Worm (Caenorhabditis elegans): Measurements from ENCODE around the gene chil-21.
A peak's percentile ranks its signal among the peaks of the same experiment; 100 is the strongest.
"Not testable (repeated sequence)": the region's sequence is repeated elsewhere in the genome, so short reads cannot be mapped to it uniquely, and the experiment has no call there.

Gene chil-21

DNA sequence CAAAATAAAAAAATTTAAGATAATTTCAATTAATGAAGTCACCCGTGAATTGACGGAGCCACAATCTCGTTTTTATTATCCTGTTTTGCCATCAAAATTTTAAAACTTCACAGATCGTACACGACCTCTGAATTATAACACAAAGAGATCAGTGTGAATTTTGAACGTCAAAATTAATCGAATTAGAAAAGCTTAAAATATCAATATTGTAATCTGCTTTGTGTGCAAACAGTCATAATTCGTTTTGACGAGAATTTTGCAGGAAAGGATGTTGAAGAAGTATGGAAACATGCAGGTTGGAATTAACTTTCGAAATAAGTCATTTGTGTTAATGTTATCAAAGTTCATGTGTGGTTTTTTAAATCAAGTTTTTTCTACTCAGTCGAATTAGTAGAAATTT lies at the start of gene chil-21:
chil-21 (minus strand) TSS at position 101 of the 400 bp plus-strand sequence.
- TF ChIP-seq ets-7, F13C5.2, aly-1 (tag; optimal IDR thresholded peaks at IDR 0.05): not testable (repeated sequence)

DNA sequence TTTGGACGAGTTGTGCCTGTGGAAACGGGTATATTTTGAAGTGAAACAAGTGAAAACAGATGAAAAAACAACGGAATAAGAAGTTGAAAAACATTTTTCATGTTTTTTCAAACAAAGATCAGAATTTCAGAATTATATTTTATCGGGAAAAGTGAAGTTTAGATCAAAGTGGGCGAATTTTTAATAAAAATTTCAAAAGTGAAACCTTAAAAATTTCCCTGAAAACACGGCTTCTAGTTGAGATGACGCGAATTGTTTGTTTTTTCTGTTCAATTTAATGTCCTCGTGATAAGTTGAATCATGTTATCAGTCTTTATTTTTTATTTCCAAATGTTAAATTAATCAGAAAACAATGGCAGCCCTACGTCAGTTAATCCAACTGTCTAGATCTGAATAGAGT lies 45.4 kb upstream of the chil-21 start, which contains the start of gene gcy-3:
gcy-3 (minus strand) TSS at position 101 of the 400 bp plus-strand sequence.
- TF ChIP-seq aly-1 (tag; optimal IDR thresholded peaks at IDR 0.05) (no peak), hmbx-1 (tag; optimal IDR thresholded peaks at IDR 0.05) (no peak), scrt-1 (GFP tag; IDR thresholded peaks at IDR 0.05) (no peak), tbx-37 (GFP tag; conservative IDR thresholded peaks at IDR 0.05) (no peak)

DNA sequence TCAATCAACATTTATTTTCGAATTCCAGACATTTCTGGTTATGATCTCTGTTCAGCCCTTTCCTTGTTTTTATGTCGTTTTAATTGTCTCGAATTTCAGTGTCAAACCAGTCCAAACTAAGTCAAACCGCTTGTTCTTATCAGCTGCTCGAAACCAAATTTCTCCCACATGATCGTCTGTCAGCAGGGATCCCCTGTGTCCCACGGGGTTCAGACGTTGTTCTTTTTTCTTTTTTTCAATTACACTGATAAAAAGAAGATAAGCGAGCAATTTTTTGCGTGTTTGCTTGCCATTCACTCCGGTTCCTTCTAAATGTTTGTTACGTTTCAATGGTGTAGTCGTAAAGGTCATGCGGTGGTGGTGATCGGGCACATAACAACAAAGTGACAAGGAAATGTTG lies 40.2 kb upstream of the chil-21 start:
- TF ChIP-seq hmbx-1 (tag; optimal IDR thresholded peaks at IDR 0.05) (no peak), tbx-11 (GFP tag; IDR thresholded peaks at IDR 0.05) (no peak), tra-4 (tag; optimal IDR thresholded peaks at IDR 0.05) (no peak), tbx-37 (GFP tag; conservative IDR thresholded peaks at IDR 0.05) (no peak), ceh-36 (tag; optimal IDR thresholded peaks at IDR 0.05) (no peak), flt-1 (GFP tag; IDR thresholded peaks at IDR 0.05) (no peak), aly-1 (tag; optimal IDR thresholded peaks at IDR 0.05) (no peak), hnd-1 (tag; optimal IDR thresholded peaks at IDR 0.05) (no peak), sea-1 (GFP tag; conservative IDR thresholded peaks at IDR 0.05) (no peak), B0310.2 (tag; optimal IDR thresholded peaks at IDR 0.05) (no peak), ama-1 (optimal IDR thresholded peaks at IDR 0.05) (no peak), F13C5.2 (tag; optimal IDR thresholded peaks at IDR 0.05) (no peak), hmg-4 (GFP tag; optimal IDR thresholded peaks at IDR 0.05) (no peak), ets-7 (tag; optimal IDR thresholded peaks at IDR 0.05) (no peak), scrt-1 (GFP tag; IDR thresholded peaks at IDR 0.05) (no peak)

DNA sequence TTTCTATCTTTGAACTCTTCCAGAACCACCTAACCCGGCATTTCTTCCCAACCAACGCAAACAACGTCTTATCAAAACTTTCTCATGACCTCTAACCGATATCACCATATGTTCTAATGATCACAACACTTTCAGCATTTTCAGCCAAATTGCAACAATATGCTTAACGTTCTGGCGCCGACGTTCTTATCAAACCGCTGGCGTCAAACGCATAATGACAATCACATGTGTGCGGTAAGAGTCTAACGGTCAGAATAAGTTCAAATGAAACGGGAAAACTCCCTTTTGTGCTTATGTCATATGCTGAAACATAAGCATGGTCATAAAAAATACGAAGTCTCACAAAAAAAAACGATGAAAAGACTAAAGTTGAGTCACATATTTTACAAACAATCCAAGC lies 39.1 kb upstream of the chil-21 start:
- TF ChIP-seq aly-1 (tag; optimal IDR thresholded peaks at IDR 0.05) (no peak), ceh-36 (tag; optimal IDR thresholded peaks at IDR 0.05) (no peak), hmbx-1 (tag; optimal IDR thresholded peaks at IDR 0.05) (no peak), tbx-37 (GFP tag; conservative IDR thresholded peaks at IDR 0.05) (no peak), scrt-1 (GFP tag; IDR thresholded peaks at IDR 0.05) (no peak)

DNA sequence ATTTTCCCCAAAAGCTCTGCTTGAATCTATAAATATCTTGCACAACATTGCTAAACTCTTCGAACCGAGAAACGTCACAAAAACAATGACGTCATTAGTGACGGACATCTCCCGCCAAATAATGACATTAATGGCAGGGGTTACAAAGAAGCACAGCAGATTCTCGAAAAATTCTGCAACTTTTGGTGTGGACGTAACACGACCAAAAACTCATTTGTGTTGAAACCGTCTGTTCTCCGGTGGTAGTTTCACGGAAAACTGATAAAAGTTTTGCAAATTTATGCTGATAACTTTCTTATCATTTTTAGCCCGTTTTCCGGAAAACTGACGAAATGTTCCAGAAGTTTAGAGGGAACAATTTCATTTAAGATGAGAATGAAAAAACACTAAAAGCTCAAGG lies 36.8 kb upstream of the chil-21 start:
- TF ChIP-seq tra-4 (tag; optimal IDR thresholded peaks at IDR 0.05) (no peak), ama-1 (optimal IDR thresholded peaks at IDR 0.05) (no peak), flt-1 (GFP tag; IDR thresholded peaks at IDR 0.05) (no peak), tbx-37 (GFP tag; conservative IDR thresholded peaks at IDR 0.05) (no peak), tbx-11 (GFP tag; IDR thresholded peaks at IDR 0.05) (no peak), sea-1 (GFP tag; conservative IDR thresholded peaks at IDR 0.05) (no peak), pes-1 (GFP tag; IDR thresholded peaks at IDR 0.05) (no peak)

DNA sequence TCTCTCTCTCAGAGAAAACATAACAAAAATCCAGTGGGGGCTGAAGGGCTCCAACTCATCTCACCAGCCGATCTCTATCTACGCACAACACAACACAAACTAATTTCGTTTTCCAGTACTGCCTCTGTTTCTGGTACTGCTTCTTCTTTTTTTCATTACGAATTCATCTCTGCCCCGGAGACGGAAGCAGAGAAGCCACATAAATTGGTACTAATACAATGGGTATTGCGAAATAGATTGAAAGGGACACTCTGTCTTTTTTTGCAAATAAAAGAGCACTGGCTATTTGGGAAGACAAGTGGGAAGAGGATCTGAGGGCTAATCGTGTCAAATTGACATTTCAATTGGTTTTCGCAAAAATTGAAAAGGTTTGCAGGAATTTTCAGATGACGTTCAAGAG lies 35.5 kb upstream of the chil-21 start:
- TF ChIP-seq ets-7 (tag; optimal IDR thresholded peaks at IDR 0.05), result no peak
- TF ChIP-seq F13C5.2 (tag; optimal IDR thresholded peaks at IDR 0.05), result no peak
- no peak for TF ChIP-seq hnd-1 (tag; optimal IDR thresholded peaks at IDR 0.05)
- TF ChIP-seq hmbx-1 (tag; optimal IDR thresholded peaks at IDR 0.05), result no peak
- TF ChIP-seq scrt-1 (GFP tag; IDR thresholded peaks at IDR 0.05), result no peak
- no peak for TF ChIP-seq flt-1 (GFP tag; IDR thresholded peaks at IDR 0.05)
- TF ChIP-seq hmg-4 (GFP tag; optimal IDR thresholded peaks at IDR 0.05), result no peak
- TF ChIP-seq ama-1 (optimal IDR thresholded peaks at IDR 0.05), result no peak
- no peak for TF ChIP-seq tra-4 (tag; optimal IDR thresholded peaks at IDR 0.05)
- TF ChIP-seq ceh-13 (GFP tag; optimal IDR thresholded peaks at IDR 0.05), result no peak
- no peak for TF ChIP-seq tbx-37 (GFP tag; conservative IDR thresholded peaks at IDR 0.05)
- no peak for TF ChIP-seq pes-1 (GFP tag; IDR thresholded peaks at IDR 0.05)
- TF ChIP-seq sea-1 (GFP tag; conservative IDR thresholded peaks at IDR 0.05), result no peak

DNA sequence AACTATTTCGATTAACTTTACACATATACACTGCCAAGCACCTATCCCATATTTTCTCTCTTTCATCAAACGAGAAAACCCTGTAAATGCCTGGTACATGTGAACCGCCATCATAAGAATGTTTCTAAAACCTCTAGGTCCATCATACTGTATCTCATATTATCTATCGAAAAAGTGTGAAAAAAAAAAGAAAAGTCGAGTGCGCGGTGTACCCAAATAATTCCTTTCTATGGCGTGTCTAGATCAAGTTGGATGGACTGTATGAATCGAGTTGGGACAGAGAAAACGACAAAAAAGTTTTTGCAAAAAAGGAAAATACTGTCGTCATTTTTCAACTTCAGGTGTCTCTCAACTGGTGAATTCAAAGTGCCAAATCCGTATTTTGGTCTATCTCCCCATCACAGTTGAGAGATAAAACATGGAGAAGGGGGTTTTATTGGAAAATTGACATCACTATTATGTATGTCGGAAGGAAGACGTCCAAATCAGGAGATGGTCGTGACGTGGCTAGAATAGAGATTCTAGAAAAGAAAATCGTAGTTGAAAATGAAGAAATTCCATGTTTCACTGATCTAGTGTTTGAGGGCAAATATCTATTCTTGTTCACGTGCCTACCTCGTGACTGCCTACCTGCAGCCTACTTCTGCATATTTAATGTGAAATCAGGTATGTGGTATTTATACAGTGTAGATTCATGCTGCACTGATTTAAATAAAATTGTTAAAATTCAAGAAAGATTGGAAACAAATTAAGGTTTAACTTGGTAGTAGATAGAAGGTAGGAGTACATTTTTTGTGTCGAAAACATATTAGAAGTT lies 31.7 kb upstream of the chil-21 start:
- TF ChIP-seq hmg-4 (GFP tag; optimal IDR thresholded peaks at IDR 0.05), result no peak
- TF ChIP-seq scrt-1 (GFP tag; IDR thresholded peaks at IDR 0.05), result no peak
- TF ChIP-seq ceh-13 (GFP tag; optimal IDR thresholded peaks at IDR 0.05), result no peak
- TF ChIP-seq F13C5.2 (tag; optimal IDR thresholded peaks at IDR 0.05), result no peak
- TF ChIP-seq sea-1 (GFP tag; conservative IDR thresholded peaks at IDR 0.05), result no peak
- TF ChIP-seq pes-1 (GFP tag; IDR thresholded peaks at IDR 0.05), result no peak
- no peak for TF ChIP-seq aly-1 (tag; optimal IDR thresholded peaks at IDR 0.05)
- TF ChIP-seq flt-1 (GFP tag; IDR thresholded peaks at IDR 0.05), result no peak
- TF ChIP-seq tbx-11 (GFP tag; IDR thresholded peaks at IDR 0.05), result no peak
- TF ChIP-seq B0310.2 (tag; optimal IDR thresholded peaks at IDR 0.05), result no peak
- TF ChIP-seq hnd-1 (tag; optimal IDR thresholded peaks at IDR 0.05), result no peak
- no peak for TF ChIP-seq ceh-36 (tag; optimal IDR thresholded peaks at IDR 0.05)
- no peak for TF ChIP-seq ama-1 (optimal IDR thresholded peaks at IDR 0.05)
- no peak for TF ChIP-seq tbx-37 (GFP tag; conservative IDR thresholded peaks at IDR 0.05)

DNA sequence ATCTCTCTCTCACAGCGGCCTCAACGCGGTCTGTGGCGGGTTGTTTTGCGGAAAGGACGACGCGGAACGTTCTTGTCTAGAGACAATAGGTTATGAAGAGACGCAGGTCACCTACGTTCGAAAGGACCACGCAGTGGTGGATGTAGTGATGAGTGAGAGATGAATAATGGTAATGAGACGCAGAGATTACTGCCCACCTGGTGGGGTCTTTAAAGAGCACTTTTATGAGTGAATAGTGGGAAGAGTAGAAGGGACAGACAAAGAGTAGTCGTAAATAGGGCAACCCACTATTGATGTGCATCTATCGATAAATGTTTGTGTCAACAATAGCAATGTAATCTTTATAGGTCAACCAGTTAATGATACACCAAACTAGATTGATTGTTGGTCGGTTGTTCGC lies 29.3 kb upstream of the chil-21 start:
- TF ChIP-seq hmg-4 (GFP tag; optimal IDR thresholded peaks at IDR 0.05), result peak; percentile 64
- no peak for TF ChIP-seq aly-1 (tag; optimal IDR thresholded peaks at IDR 0.05)

Measured in whole organism, early embryonic.